Worm (Caenorhabditis elegans) whole organism, L4 larva: ENCODE data around the gene tps-2.
A peak's percentile ranks its signal among the peaks of the same experiment; 100 is the strongest.

ENCODE experiments used
- D1046.2 ChIP-seq: fragments of 200-800 bp; sonication (Bioruptor generic); IDR thresholded peaks from 2 replicates; pipeline ENCODE4 v1.3.6; 2022; ENCODE audit warnings: missing genetic modification characterization, missing compliant biosample characterization
- F44E2.7 ChIP-seq: fragments of 200-800 bp; sonication (Bioruptor generic); IDR thresholded peaks from 2 replicates; pipeline ENCODE4 v2.1.2; 2022; ENCODE audit warnings: missing genetic modification characterization, missing compliant biosample characterization
- R02D3.7 ChIP-seq: fragments of 150-350 bp; sonication (generic microtip); optimal IDR thresholded peaks from 3 replicates; lab custom pipeline; 2014; ENCODE audit warnings: missing biosample characterization, missing genetic modification characterization
- Y48G9A.11 ChIP-seq: fragments of 200-800 bp; sonication (Bioruptor generic); IDR thresholded peaks from 2 replicates; pipeline ENCODE4 v1.3.6; 2022; ENCODE audit warnings: missing genetic modification reagents, missing genetic modification characterization, missing compliant biosample characterization
- ZK337.2 ChIP-seq: fragments of 200-800 bp; sonication (Bioruptor generic); IDR thresholded peaks from 2 replicates; pipeline ENCODE4 v1.3.6; 2022; ENCODE audit warnings: missing genetic modification reagents, missing genetic modification characterization, missing compliant biosample characterization
- aha-1 ChIP-seq: fragments of 150-350 bp; peaks from one replicate; lab custom pipeline; 2014; ENCODE audit warnings: missing biosample characterization, missing genetic modification characterization
- arid-1 ChIP-seq: fragments of 200-800 bp; sonication (Bioruptor generic); conservative IDR thresholded peaks from 2 replicates; pipeline ENCODE4 v1.3.6; 2022; ENCODE audit warnings: missing genetic modification reagents, missing genetic modification characterization, missing compliant biosample characterization
- ceh-28 ChIP-seq: fragments of 150-350 bp; optimal IDR thresholded peaks from 2 replicates; lab custom pipeline; 2014; ENCODE audit warnings: missing biosample characterization, missing genetic modification reagents, missing genetic modification characterization
- ceh-32 ChIP-seq: sonication (generic microtip); optimal IDR thresholded peaks from 2 replicates; lab custom pipeline; 2016; ENCODE audit warnings: mild to moderate bottlenecking, missing genetic modification characterization, missing compliant biosample characterization; ENCODE audit not compliant: poor library complexity
- dve-1 ChIP-seq: sonication (generic microtip); optimal IDR thresholded peaks from 2 replicates; lab custom pipeline; 2017; ENCODE audit warnings: antibody characterized with exemption, mild to moderate bottlenecking, missing genetic modification characterization, missing compliant biosample characterization; ENCODE audit not compliant: insufficient read depth
- hlh-11 ChIP-seq: fragments of 200-800 bp; sonication (Bioruptor generic); optimal IDR thresholded peaks from 2 replicates; lab custom pipeline; 2018; ENCODE audit warnings: mild to moderate bottlenecking, missing genetic modification characterization, missing compliant biosample characterization
- hmg-1.1 ChIP-seq: fragments of 200-800 bp; sonication (Bioruptor generic); IDR thresholded peaks from 2 replicates; pipeline ENCODE4 v1.3.6; 2022; ENCODE audit warnings: missing genetic modification reagents, missing genetic modification characterization, missing compliant biosample characterization
- lin-1 ChIP-seq: fragments of 200-800 bp; sonication (Bioruptor generic); IDR thresholded peaks from 2 replicates; pipeline ENCODE4 v1.3.6; 2022; ENCODE audit warnings: missing genetic modification reagents, missing genetic modification characterization, missing compliant biosample characterization
- lin-38 ChIP-seq: fragments of 200-800 bp; sonication (Bioruptor generic); IDR thresholded peaks from 2 replicates; pipeline ENCODE4 v1.3.6; 2022; ENCODE audit warnings: missing genetic modification reagents, missing genetic modification characterization, missing compliant biosample characterization
- mdt-29 ChIP-seq: fragments of 200-800 bp; sonication (Bioruptor generic); IDR thresholded peaks from 2 replicates; pipeline ENCODE4 v1.3.6; 2022; ENCODE audit warnings: missing genetic modification reagents, missing genetic modification characterization, missing compliant biosample characterization
- nhr-25 ChIP-seq: sonication (generic microtip); optimal IDR thresholded peaks from 2 replicates; lab custom pipeline; 2017; ENCODE audit warnings: missing genetic modification characterization, mild to moderate bottlenecking, missing compliant biosample characterization, antibody characterized with exemption, moderate library complexity, borderline replicate concordance; ENCODE audit not compliant: insufficient read depth
- nhr-28 ChIP-seq: fragments of 150-350 bp; optimal IDR thresholded peaks from 2 replicates; lab custom pipeline; 2014; ENCODE audit warnings: missing biosample characterization, missing genetic modification characterization
- nhr-6 ChIP-seq: fragments of 150-350 bp; optimal IDR thresholded peaks from 2 replicates; lab custom pipeline; 2014; ENCODE audit warnings: missing biosample characterization, missing genetic modification characterization
- nhr-77 ChIP-seq: fragments of 150-350 bp; optimal IDR thresholded peaks from 2 replicates; lab custom pipeline; 2014; ENCODE audit warnings: missing biosample characterization, missing genetic modification characterization
- php-3 ChIP-seq: fragments of 200-800 bp; sonication (Bioruptor generic); IDR thresholded peaks from 2 replicates; pipeline ENCODE4 v1.3.6; 2022; ENCODE audit warnings: missing genetic modification reagents, missing genetic modification characterization, missing compliant biosample characterization
- spr-1 ChIP-seq: sonication (generic microtip); optimal IDR thresholded peaks from 2 replicates; lab custom pipeline; 2016; ENCODE audit warnings: mild to moderate bottlenecking, missing genetic modification characterization, missing compliant biosample characterization
- unc-62 ChIP-seq, 3 experiments: fragments of 150-350 bp in 1 of 3; sonication (generic microtip); optimal IDR thresholded peaks in 2 of 3; peaks in 1 of 3; 1 replicate in 1 of 3; 2 replicates in 2 of 3; lab custom pipeline; 2014 to 2017; ENCODE audit warnings: missing biosample characterization in 3 of 3, missing genetic modification characterization in 3 of 3, missing genetic modification reagents in 3 of 3, missing genotype in 1 of 3

Gene tps-2

ce11 chrII:14616927-14617326, 16.2 kb downstream of the tps-2 start (continued):
- TF ChIP-seq dve-1 (tag; lab: Kevin White, UChicago) (peak; percentile 28), hmg-1.1 (peak; percentile 58; the same call in 1 of the 2 replicates), F44E2.7 (peak; percentile 66; the same call in 1 of the 2 replicates)
- TF ChIP-seq, all 104 proteins: peak for 50

- TF ChIP-seq nhr-77 (tag; lab: Kevin White, UChicago) (no peak), aha-1 (peak; percentile 97)
Measured at ce11 chrII:14618158-14618557, 17.5 kb downstream of the tps-2 start.

ce11 chrII:14618764-14619163, 18.1 kb downstream of the tps-2 start:
- TF ChIP-seq lin-1 (GFP tag; lab: Robert Waterston, UW): no peak
- TF ChIP-seq nhr-28 (tag; lab: Kevin White, UChicago): peak; percentile 20
- peak in 1 of 2 experiments; percentile 90 for TF ChIP-seq unc-62 (GFP tag; optimal IDR thresholded peaks at IDR 0.05 in 1 of 2; lab: Kevin White, UChicago)
- no peak for TF ChIP-seq unc-62 (tag; optimal IDR thresholded peaks at IDR 0.05; lab: Kevin White, UChicago)

- peak in 1 of 2 experiments; percentile 4 for TF ChIP-seq unc-62 (GFP tag; optimal IDR thresholded peaks at IDR 0.05 in 1 of 2; lab: Kevin White, UChicago)
- no peak for TF ChIP-seq unc-62 (tag; optimal IDR thresholded peaks at IDR 0.05; lab: Kevin White, UChicago)
- TF ChIP-seq ceh-28: no peak
- peak; percentile 10 for TF ChIP-seq hlh-11 (tag; lab: Kevin White, UChicago)
Measured at ce11 chrII:14619806-14620205, 19.1 kb downstream of the tps-2 start.

- TF ChIP-seq aha-1 (peak; percentile 94), spr-1 (tag; lab: Kevin White, UChicago) (no peak)
- TF ChIP-seq, all 104 proteins: peak for 1
Measured at ce11 chrII:14620730-14621129, 20.0 kb downstream of the tps-2 start.

ce11 chrII:14622758-14623157, 22.1 kb downstream of the tps-2 start, which contains the start of gene mltn-10:
Gene mltn-10 (plus strand): TSS chrII:14623058.
- TF ChIP-seq ZK337.2 (no peak), ceh-32 (tag; lab: Kevin White, UChicago) (no peak), nhr-6 (tag; lab: Kevin White, UChicago) (no peak), arid-1 (GFP tag; lab: Robert Waterston, UW) (no peak), nhr-25 (tag; lab: Kevin White, UChicago) (no peak)

ce11 chrII:14626883-14627282, 26.2 kb downstream of the tps-2 start:
- TF ChIP-seq R02D3.7 (tag; lab: Kevin White, UChicago): no peak
- TF ChIP-seq hlh-11 (tag; lab: Kevin White, UChicago): peak; percentile 4

- no peak for TF ChIP-seq mdt-29 (GFP tag; lab: Robert Waterston, UW)
- TF ChIP-seq aha-1: no peak
- no peak for TF ChIP-seq php-3 (GFP tag; lab: Robert Waterston, UW)
- no peak for TF ChIP-seq D1046.2 (GFP tag; lab: Robert Waterston, UW)
- TF ChIP-seq nhr-28 (tag; lab: Kevin White, UChicago): no peak
- no peak for TF ChIP-seq Y48G9A.11 (GFP tag; lab: Robert Waterston, UW)
Measured at ce11 chrII:14627330-14627729, 26.6 kb downstream of the tps-2 start, which contains the start of gene tag-297. Gene tag-297 (plus strand): TSS chrII:14627630.

- TF ChIP-seq lin-38 (GFP tag; lab: Robert Waterston, UW) (no peak), unc-62 (GFP tag; optimal IDR thresholded peaks at IDR 0.05 in 1 of 2; lab: Kevin White, UChicago) (peak in 1 of 2 experiments; percentile 45), unc-62 (tag; optimal IDR thresholded peaks at IDR 0.05; lab: Kevin White, UChicago) (no peak)
- TF ChIP-seq, all 104 proteins: peak for 1
Measured at ce11 chrII:14632823-14633222, 32.1 kb downstream of the tps-2 start, which contains the start of gene C38C6.3. Gene C38C6.3 (plus strand): TSS chrII:14633123.
